Fruit fly (Drosophila melanogaster) whole organism, embryonic: ENCODE data around the gene ana1.

Source experiments
- ATbp ChIP-seq: fragments of 200-800 bp; sonication (Bioruptor generic); optimal IDR thresholded peaks from 2 replicates; lab custom pipeline; 2017; ENCODE audit warnings: missing biosample characterization, mild to moderate bottlenecking, missing genetic modification characterization, missing genetic modification reagents
- BtbVII ChIP-seq: fragments of 200-800 bp; sonication (Bioruptor generic); optimal IDR thresholded peaks from 3 replicates; lab custom pipeline; 2017; ENCODE audit warnings: missing biosample characterization, mild to moderate bottlenecking, missing genetic modification characterization
- Bteb2 ChIP-seq: fragments of 200-800 bp; sonication (Bioruptor generic); optimal IDR thresholded peaks from 2 replicates; lab custom pipeline; 2016; ENCODE audit warnings: missing biosample characterization, missing genetic modification characterization
- CG10267 ChIP-seq: fragments of 200-800 bp; sonication (Bioruptor generic); optimal IDR thresholded peaks from 2 replicates; lab custom pipeline; 2018; ENCODE audit warnings: missing biosample characterization, mild to moderate bottlenecking, missing genetic modification characterization, moderate library complexity
- CG11398 ChIP-seq: fragments of 200-800 bp; sonication (Bioruptor generic); optimal IDR thresholded peaks from 2 replicates; lab custom pipeline; 2016; ENCODE audit warnings: missing biosample characterization, missing genetic modification characterization
- CG11456 ChIP-seq: fragments of 200-800 bp; sonication (Bioruptor generic); IDR thresholded peaks from 3 replicates; pipeline ENCODE4 v1.3.6; 2022; ENCODE audit warnings: missing biosample characterization, missing genetic modification characterization
- CG13894 ChIP-seq: fragments of 200-800 bp; sonication (Bioruptor generic); optimal IDR thresholded peaks from 3 replicates; lab custom pipeline; 2018; ENCODE audit warnings: missing biosample characterization, mild to moderate bottlenecking, missing genetic modification characterization, moderate library complexity
- CG15479 ChIP-seq: fragments of 200-800 bp; sonication (Bioruptor generic); optimal IDR thresholded peaks from 3 replicates; lab custom pipeline; 2019; ENCODE audit warnings: missing biosample characterization, mild to moderate bottlenecking, missing genetic modification characterization, moderate library complexity
- CG16813 ChIP-seq: fragments of 200-800 bp; sonication (Bioruptor generic); IDR thresholded peaks from 3 replicates; pipeline ENCODE4 v1.3.6; 2022; ENCODE audit warnings: missing biosample characterization, missing genetic modification characterization; ENCODE audit not compliant: partially characterized antibody
- CG17186 ChIP-seq: fragments of 200-800 bp; sonication (Bioruptor generic); optimal IDR thresholded peaks from 3 replicates; lab custom pipeline; 2017; ENCODE audit warnings: missing biosample characterization, missing genetic modification reagents, missing genetic modification characterization
- CG17568 ChIP-seq: fragments of 200-800 bp; sonication (Bioruptor generic); optimal IDR thresholded peaks from 2 replicates; lab custom pipeline; 2018; ENCODE audit warnings: missing biosample characterization, mild to moderate bottlenecking, missing genetic modification characterization, moderate library complexity
- CG18764 ChIP-seq: fragments of 200-800 bp; sonication (Bioruptor generic); optimal IDR thresholded peaks from 3 replicates; lab custom pipeline; 2016; ENCODE audit warnings: missing biosample characterization, missing genetic modification characterization
- CG3847 ChIP-seq: fragments of 200-800 bp; sonication (Bioruptor generic); IDR thresholded peaks from 2 replicates; pipeline ENCODE4 v1.3.6; 2022; ENCODE audit warnings: missing biosample characterization, missing genetic modification characterization
- CG42726 ChIP-seq: fragments of 200-800 bp; sonication (Bioruptor generic); IDR thresholded peaks from 2 replicates; pipeline ENCODE4 v1.3.6; 2022; ENCODE audit warnings: missing biosample characterization, missing genetic modification characterization; ENCODE audit not compliant: partially characterized antibody
- CG4328 ChIP-seq: fragments of 200-800 bp; sonication (Bioruptor generic); optimal IDR thresholded peaks from 3 replicates; lab custom pipeline; 2017; ENCODE audit warnings: missing biosample characterization, missing genetic modification reagents, missing genetic modification characterization
- CG9215 ChIP-seq: fragments of 200-800 bp; sonication (Bioruptor generic); IDR thresholded peaks from 2 replicates; pipeline ENCODE4 v1.3.6; 2022; ENCODE audit warnings: missing biosample characterization, missing genetic modification characterization
- CTCF ChIP-seq: fragments of 200-800 bp; sonication (Bioruptor generic); optimal IDR thresholded peaks from 2 replicates; lab custom pipeline; 2017; ENCODE audit warnings: missing biosample characterization, mild to moderate bottlenecking, missing genetic modification characterization, moderate library complexity
- Chrac-16 ChIP-seq: fragments of 200-800 bp; sonication (Bioruptor generic); optimal IDR thresholded peaks from 3 replicates; lab custom pipeline; 2016; ENCODE audit warnings: missing biosample characterization, missing genetic modification characterization
- CoRest ChIP-seq: fragments of 200-800 bp; sonication (Bioruptor generic); optimal IDR thresholded peaks from 3 replicates; lab custom pipeline; 2018; ENCODE audit warnings: missing biosample characterization, mild to moderate bottlenecking, missing genetic modification characterization, moderate library complexity
- Dp ChIP-seq: fragments of 200-800 bp; sonication (Bioruptor generic); optimal IDR thresholded peaks from 2 replicates; lab custom pipeline; 2018; ENCODE audit warnings: missing biosample characterization, mild to moderate bottlenecking, missing genetic modification characterization, moderate library complexity
- Drgx ChIP-seq: fragments of 200-800 bp; sonication (Bioruptor generic); IDR thresholded peaks from 2 replicates; pipeline ENCODE4 v1.3.6; 2022; ENCODE audit warnings: missing biosample characterization, missing genetic modification characterization
- E2f2 ChIP-seq: fragments of 200-800 bp; sonication (Bioruptor generic); IDR thresholded peaks from 2 replicates; pipeline ENCODE4 v1.3.6; 2022; ENCODE audit warnings: missing biosample characterization, missing genetic modification characterization
- Eip74EF ChIP-seq, 2 experiments: fragments of 200-800 bp in 1 of 2; fragments of >200 bp in 1 of 2; sonication (Bioruptor generic) in 1 of 2; optimal IDR thresholded peaks; 2 replicates each; lab custom pipeline; 2017 to 2019; ENCODE audit warnings: missing biosample characterization in 2 of 2, missing genetic modification characterization in 2 of 2, mild to moderate bottlenecking in 1 of 2, moderate library complexity in 1 of 2
- Ets65A ChIP-seq: fragments of 200-800 bp; sonication (Bioruptor generic); peaks from one replicate; lab custom pipeline; 2016; ENCODE audit warnings: missing biosample characterization, missing genetic modification characterization
- Ets97D ChIP-seq: fragments of 200-800 bp; sonication (Bioruptor generic); optimal IDR thresholded peaks from 3 replicates; lab custom pipeline; 2016; ENCODE audit warnings: missing biosample characterization, missing genetic modification characterization
- HHEX ChIP-seq: fragments of 200-800 bp; sonication (Bioruptor generic); optimal IDR thresholded peaks from 3 replicates; lab custom pipeline; 2017; ENCODE audit warnings: missing biosample characterization, mild to moderate bottlenecking, missing genetic modification characterization, missing genetic modification reagents
- Kr ChIP-seq: fragments of 200-800 bp; sonication (Bioruptor generic); optimal IDR thresholded peaks from 2 replicates; lab custom pipeline; 2017; ENCODE audit warnings: missing biosample characterization, mild to moderate bottlenecking, missing genetic modification characterization
- MBD-R2 ChIP-seq: fragments of 200-800 bp; sonication (Bioruptor generic); IDR thresholded peaks from 2 replicates; pipeline ENCODE4 v1.3.6; 2022; ENCODE audit warnings: missing biosample characterization, missing genetic modification characterization
- Meics ChIP-seq: fragments of 200-800 bp; sonication (Bioruptor generic); optimal IDR thresholded peaks from 2 replicates; lab custom pipeline; 2017; ENCODE audit warnings: missing biosample characterization, mild to moderate bottlenecking, missing genetic modification characterization
- Mes4 ChIP-seq: fragments of 200-800 bp; sonication (Bioruptor generic); optimal IDR thresholded peaks from 2 replicates; lab custom pipeline; 2016; ENCODE audit warnings: missing biosample characterization, missing genetic modification characterization
- Six4 ChIP-seq: fragments of 200-800 bp; sonication (Bioruptor generic); optimal IDR thresholded peaks from 2 replicates; lab custom pipeline; 2016; ENCODE audit warnings: missing biosample characterization, missing genetic modification characterization
- Sox100B ChIP-seq: fragments of 200-800 bp; sonication (Bioruptor generic); optimal IDR thresholded peaks from 3 replicates; lab custom pipeline; 2018; ENCODE audit warnings: missing biosample characterization, mild to moderate bottlenecking, missing genetic modification characterization
- aop ChIP-seq: fragments of 200-800 bp; sonication (Bioruptor generic); IDR thresholded peaks from 2 replicates; pipeline ENCODE4 v1.3.6; 2022; ENCODE audit warnings: missing biosample characterization, missing genetic modification characterization
- ase ChIP-seq: fragments of 200-800 bp; sonication (Bioruptor generic); IDR thresholded peaks from 3 replicates; pipeline ENCODE4 v1.3.6; 2022; ENCODE audit warnings: missing biosample characterization, missing genetic modification characterization
- az2 ChIP-seq: fragments of 200-800 bp; sonication (Bioruptor generic); optimal IDR thresholded peaks from 3 replicates; lab custom pipeline; 2016; ENCODE audit warnings: missing biosample characterization, missing genetic modification characterization
- bowl ChIP-seq: fragments of 200-800 bp; sonication (Bioruptor generic); IDR thresholded peaks from 2 replicates; pipeline ENCODE4 v1.3.6; 2022; ENCODE audit warnings: missing biosample characterization, missing genetic modification characterization
- ci ChIP-seq: fragments of 200-800 bp; sonication (Bioruptor generic); IDR thresholded peaks from 3 replicates; pipeline ENCODE4 v1.3.6; 2022; ENCODE audit warnings: missing biosample characterization, missing genetic modification characterization
- crol ChIP-seq: fragments of 200-800 bp; sonication (Bioruptor generic); IDR thresholded peaks from 2 replicates; pipeline ENCODE4 v1.3.6; 2022; ENCODE audit warnings: missing biosample characterization, missing genetic modification characterization
- cwo ChIP-seq: fragments of 200-800 bp; sonication (Bioruptor generic); optimal IDR thresholded peaks from 3 replicates; lab custom pipeline; 2017; ENCODE audit warnings: missing biosample characterization, missing genetic modification characterization, mild to moderate bottlenecking, moderate library complexity, missing genetic modification reagents
- dan ChIP-seq: fragments of 200-800 bp; sonication (Bioruptor generic); IDR thresholded peaks from 2 replicates; pipeline ENCODE4 v1.3.6; 2022; ENCODE audit warnings: missing biosample characterization, missing genetic modification characterization
- eve ChIP-seq, 2 experiments: fragments of >200 bp; optimal IDR thresholded peaks; 2 replicates each; lab custom pipeline; 2017; ENCODE audit warnings: missing biosample characterization in 2 of 2, missing genetic modification characterization in 2 of 2
- fd96Cb ChIP-seq: fragments of 200-800 bp; sonication (Bioruptor generic); optimal IDR thresholded peaks from 2 replicates; lab custom pipeline; 2018; ENCODE audit warnings: missing biosample characterization, mild to moderate bottlenecking, missing genetic modification characterization, moderate library complexity
- lilli ChIP-seq: fragments of 200-800 bp; sonication (Bioruptor generic); optimal IDR thresholded peaks from 3 replicates; lab custom pipeline; 2016; ENCODE audit warnings: missing biosample characterization, missing genetic modification characterization
- luna ChIP-seq: fragments of 200-800 bp; sonication (Bioruptor generic); optimal IDR thresholded peaks from 2 replicates; lab custom pipeline; 2016; ENCODE audit warnings: missing biosample characterization, missing genetic modification characterization
- maf-S ChIP-seq: fragments of 200-800 bp; sonication (Bioruptor generic); optimal IDR thresholded peaks from 2 replicates; lab custom pipeline; 2016; ENCODE audit warnings: missing biosample characterization, missing genetic modification characterization
- pita ChIP-seq: fragments of 200-800 bp; sonication (Bioruptor generic); optimal IDR thresholded peaks from 2 replicates; lab custom pipeline; 2017; ENCODE audit warnings: missing biosample characterization, mild to moderate bottlenecking, missing genetic modification characterization
- pzg ChIP-seq: fragments of 200-800 bp; sonication (Bioruptor generic); optimal IDR thresholded peaks from 3 replicates; lab custom pipeline; 2018; ENCODE audit warnings: missing biosample characterization, mild to moderate bottlenecking, missing genetic modification characterization, moderate library complexity
- repo ChIP-seq: fragments of 200-800 bp; sonication (Bioruptor generic); optimal IDR thresholded peaks from 2 replicates; lab custom pipeline; 2016; ENCODE audit warnings: missing biosample characterization, missing genetic modification characterization
- sd ChIP-seq: fragments of 200-800 bp; sonication (Bioruptor generic); optimal IDR thresholded peaks from 3 replicates; lab custom pipeline; 2018; ENCODE audit warnings: missing biosample characterization, mild to moderate bottlenecking, missing genetic modification characterization, moderate library complexity
- seq ChIP-seq: fragments of 200-800 bp; sonication (Bioruptor generic); IDR thresholded peaks from 2 replicates; pipeline ENCODE4 v1.3.6; 2022; ENCODE audit warnings: missing biosample characterization, missing genetic modification characterization
- sisA ChIP-seq: fragments of 200-800 bp; sonication (Bioruptor generic); IDR thresholded peaks from 2 replicates; pipeline ENCODE4 v1.3.6; 2022; ENCODE audit warnings: missing biosample characterization, missing genetic modification characterization
- tgo ChIP-seq: fragments of 200-800 bp; sonication (Bioruptor generic); IDR thresholded peaks from 3 replicates; pipeline ENCODE4 v1.3.6; 2022; ENCODE audit warnings: missing biosample characterization, missing genetic modification characterization

Gene ana1

DNA sequence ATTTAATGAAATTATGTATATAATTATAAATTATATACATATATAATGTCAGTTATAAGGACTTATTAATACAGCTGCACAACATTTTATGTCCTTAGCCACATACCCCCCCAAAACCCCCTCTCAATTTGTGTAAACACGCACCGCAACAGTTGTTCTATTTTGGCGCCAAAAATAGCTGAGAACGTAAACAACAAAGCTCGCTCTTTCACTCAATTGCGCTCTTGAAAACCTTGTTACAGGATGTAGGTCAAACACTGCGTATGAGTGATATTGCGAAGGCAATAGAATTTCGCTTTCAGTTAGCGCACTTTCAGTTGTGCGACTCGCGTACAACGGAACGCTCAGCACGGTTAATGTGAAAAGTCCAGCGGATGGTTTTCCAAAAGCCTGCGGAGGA lies 14.0 kb downstream of the ana1 start, which contains the start of gene Esyt2 (continued):
- TF ChIP-seq Eip74EF (GFP tag; optimal IDR thresholded peaks at IDR 0.05; lab: Kevin White, UChicago) (no peak), MBD-R2 (GFP tag; lab: Robert Waterston, UW) (peak; percentile 48; the same call in 1 of the 2 replicates), az2 (GFP tag; lab: Kevin White, UChicago) (peak; percentile 35), Sox100B (peak; percentile 19), aop (GFP tag; lab: Robert Waterston, UW) (no peak), CG10267 (tag; lab: Kevin White, UChicago) (no peak), CG3847 (GFP tag; lab: Robert Waterston, UW) (peak; percentile 14; the same call in 1 of the 2 replicates), Ets65A (GFP tag; lab: Kevin White, UChicago) (no peak), Drgx (peak; percentile 71), CG17186 (GFP tag; lab: Kevin White, UChicago) (no peak), BtbVII (no peak), luna (no peak), Six4 (GFP tag; lab: Kevin White, UChicago) (no peak), tgo (GFP tag; lab: Robert Waterston, UW) (peak; percentile 58; the same call in 2 of the 3 replicates), Dp (GFP tag; lab: Kevin White, UChicago) (peak; percentile 56), CG13894 (tag; lab: Kevin White, UChicago) (peak; percentile 18), CTCF (no peak), Chrac-16 (GFP tag; lab: Kevin White, UChicago) (no peak), dan (GFP tag; lab: Robert Waterston, UW) (no peak), bowl (no peak), ci (peak; percentile 52; the same call in 2 of the 3 replicates), maf-S (GFP tag; lab: Kevin White, UChicago) (no peak), Bteb2 (GFP tag; lab: Kevin White, UChicago) (no peak), lilli (GFP tag; lab: Kevin White, UChicago) (peak; percentile 10), pita (GFP tag; lab: Kevin White, UChicago) (no peak), CG11456 (peak; percentile 53; the same call in 2 of the 3 replicates), CG9215 (GFP tag; lab: Robert Waterston, UW) (no peak), seq (GFP tag; lab: Robert Waterston, UW) (no peak), CG18764 (GFP tag; lab: Kevin White, UChicago) (no peak), crol (GFP tag; lab: Robert Waterston, UW) (peak; percentile 55; the same call in 1 of the 2 replicates), CoRest (peak; percentile 0), Mes4 (GFP tag; lab: Kevin White, UChicago) (no peak), CG4328 (no peak), CG15479 (GFP tag; lab: Kevin White, UChicago) (no peak), CG42726 (GFP tag; lab: Robert Waterston, UW) (no peak), E2f2 (GFP tag; lab: Robert Waterston, UW) (no peak), cwo (GFP tag; lab: Kevin White, UChicago) (no peak), ATbp (peak; percentile 13), eve (GFP tag; optimal IDR thresholded peaks at IDR 0.05; lab: Kevin White, UChicago) (no peak), Ets97D (no peak), CG16813 (GFP tag; lab: Robert Waterston, UW) (no peak), HHEX (GFP tag; lab: Kevin White, UChicago) (peak; percentile 55), ase (GFP tag; lab: Robert Waterston, UW) (peak; percentile 37; the same call in 1 of the 3 replicates), Meics (GFP tag; lab: Kevin White, UChicago) (peak; percentile 73), CG11398 (GFP tag; lab: Kevin White, UChicago) (no peak), sisA (GFP tag; lab: Robert Waterston, UW) (no peak), fd96Cb (tag; lab: Kevin White, UChicago) (peak; percentile 3), CG17568 (no peak), repo (GFP tag; lab: Kevin White, UChicago) (no peak), sd (tag; lab: Kevin White, UChicago) (peak; percentile 57), pzg (GFP tag; lab: Kevin White, UChicago) (no peak), Kr (no peak)
